Fruit fly (Drosophila melanogaster) whole organism, embryonic: ENCODE data around the gene cac.

Experiments used
- Atf-2 ChIP-seq: fragments of 200-800 bp; sonication (Bioruptor generic); optimal IDR thresholded peaks from 2 replicates; lab custom pipeline; 2016; ENCODE audit warnings: missing biosample characterization, missing genetic modification characterization
- Awh ChIP-seq: fragments of 200-800 bp; sonication (Bioruptor generic); IDR thresholded peaks from 2 replicates; pipeline ENCODE4, ENCODE4 v1.3.6; 2022; ENCODE audit warnings: missing biosample characterization, missing genetic modification characterization
- CG10209 ChIP-seq: fragments of 200-800 bp; sonication (Bioruptor generic); optimal IDR thresholded peaks from 3 replicates; lab custom pipeline; 2017; ENCODE audit warnings: missing biosample characterization, mild to moderate bottlenecking, missing genetic modification characterization, missing genetic modification reagents
- CG11093 ChIP-seq: fragments of 200-800 bp; sonication (Bioruptor generic); IDR thresholded peaks from 3 replicates; pipeline ENCODE4 v1.3.6; 2022; ENCODE audit warnings: missing biosample characterization, missing genetic modification characterization
- CG11695 ChIP-seq: fragments of 200-800 bp; sonication (Bioruptor generic); IDR thresholded peaks from 3 replicates; pipeline ENCODE4 v1.3.6; 2022; ENCODE audit warnings: missing biosample characterization, missing genetic modification characterization
- CG11723 ChIP-seq: fragments of 200-800 bp; sonication (Bioruptor generic); optimal IDR thresholded peaks from 2 replicates; lab custom pipeline; 2017; ENCODE audit warnings: missing biosample characterization, mild to moderate bottlenecking, missing genetic modification characterization
- CG12155 ChIP-seq: fragments of 200-800 bp; sonication (Bioruptor generic); optimal IDR thresholded peaks from 3 replicates; lab custom pipeline; 2016; ENCODE audit warnings: missing biosample characterization, missing genetic modification characterization
- CG13424 ChIP-seq: fragments of 200-800 bp; sonication (Bioruptor generic); optimal IDR thresholded peaks from 2 replicates; lab custom pipeline; 2019; ENCODE audit warnings: missing biosample characterization, mild to moderate bottlenecking, missing genetic modification characterization, moderate library complexity
- CG14441 ChIP-seq: fragments of 200-800 bp; sonication (Bioruptor generic); IDR thresholded peaks from 2 replicates; pipeline ENCODE4 v1.3.6; 2022; ENCODE audit warnings: missing biosample characterization, missing genetic modification characterization
- CG14710 ChIP-seq: fragments of 200-800 bp; sonication (Bioruptor generic); optimal IDR thresholded peaks from 3 replicates; lab custom pipeline; 2019; ENCODE audit warnings: missing biosample characterization, mild to moderate bottlenecking, missing genetic modification characterization, moderate library complexity
- CG1603 ChIP-seq: fragments of 200-800 bp; sonication (Bioruptor generic); optimal IDR thresholded peaks from 2 replicates; lab custom pipeline; 2019; ENCODE audit warnings: missing biosample characterization, mild to moderate bottlenecking, missing genetic modification characterization, moderate library complexity
- CG17328 ChIP-seq: fragments of 200-800 bp; sonication (Bioruptor generic); IDR thresholded peaks from 2 replicates; pipeline ENCODE4 v1.3.6; 2022; ENCODE audit warnings: missing biosample characterization, missing genetic modification characterization
- CG17359 ChIP-seq: fragments of 200-800 bp; sonication (Bioruptor generic); optimal IDR thresholded peaks from 3 replicates; lab custom pipeline; 2018; ENCODE audit warnings: missing biosample characterization, mild to moderate bottlenecking, missing genetic modification characterization, moderate library complexity
- CG17829 ChIP-seq: fragments of 200-800 bp; optimal IDR thresholded peaks from 2 replicates; lab custom pipeline; 2019; ENCODE audit warnings: missing biosample characterization, mild to moderate bottlenecking, missing genetic modification characterization, moderate library complexity
- CG18262 ChIP-seq: fragments of 200-800 bp; optimal IDR thresholded peaks from 3 replicates; lab custom pipeline; 2019; ENCODE audit warnings: missing biosample characterization, mild to moderate bottlenecking, missing genetic modification characterization, moderate library complexity
- CG6272 ChIP-seq: fragments of 200-800 bp; sonication (Bioruptor generic); IDR thresholded peaks from 2 replicates; pipeline ENCODE4 v1.3.6; 2022; ENCODE audit warnings: missing biosample characterization, missing genetic modification characterization
- CG6813 ChIP-seq: fragments of 200-800 bp; sonication (Bioruptor generic); optimal IDR thresholded peaks from 2 replicates; lab custom pipeline; 2017; ENCODE audit warnings: missing biosample characterization, missing genetic modification characterization, mild to moderate bottlenecking, moderate library complexity, missing genetic modification reagents
- CG8359 ChIP-seq: fragments of 200-800 bp; sonication (Bioruptor generic); optimal IDR thresholded peaks from 2 replicates; lab custom pipeline; 2017; ENCODE audit warnings: missing biosample characterization, mild to moderate bottlenecking, missing genetic modification characterization, borderline replicate concordance
- CG9437 ChIP-seq: fragments of 200-800 bp; sonication (Bioruptor generic); optimal IDR thresholded peaks from 2 replicates; lab custom pipeline; 2018; ENCODE audit warnings: missing biosample characterization, mild to moderate bottlenecking, missing genetic modification characterization
- Camta ChIP-seq: fragments of 200-800 bp; sonication (Bioruptor generic); optimal IDR thresholded peaks from 2 replicates; lab custom pipeline; 2016; ENCODE audit warnings: missing biosample characterization, missing genetic modification characterization
- Chrac-16 ChIP-seq: fragments of 200-800 bp; sonication (Bioruptor generic); optimal IDR thresholded peaks from 3 replicates; lab custom pipeline; 2016; ENCODE audit warnings: missing biosample characterization, missing genetic modification characterization
- D19B ChIP-seq: fragments of 200-800 bp; sonication (Bioruptor generic); optimal IDR thresholded peaks from 2 replicates; lab custom pipeline; 2017; ENCODE audit warnings: missing biosample characterization, mild to moderate bottlenecking, missing genetic modification characterization
- Dek ChIP-seq: fragments of 200-800 bp; sonication (Bioruptor generic); optimal IDR thresholded peaks from 3 replicates; lab custom pipeline; 2019; ENCODE audit warnings: missing biosample characterization, mild to moderate bottlenecking, missing genetic modification characterization, moderate library complexity
- Dip2 ChIP-seq: fragments of 200-800 bp; sonication (Bioruptor generic); IDR thresholded peaks from 2 replicates; pipeline ENCODE4 v1.3.6; 2022; ENCODE audit warnings: missing biosample characterization, missing genetic modification characterization
- Dp ChIP-seq: fragments of 200-800 bp; sonication (Bioruptor generic); optimal IDR thresholded peaks from 2 replicates; lab custom pipeline; 2018; ENCODE audit warnings: missing biosample characterization, mild to moderate bottlenecking, missing genetic modification characterization, moderate library complexity
- H2.0 ChIP-seq: fragments of 200-800 bp; sonication (Bioruptor generic); IDR thresholded peaks from 2 replicates; pipeline ENCODE4 v1.3.6; 2022; ENCODE audit warnings: missing biosample characterization, missing genetic modification characterization
- Hand ChIP-seq: fragments of 200-800 bp; sonication (Bioruptor generic); optimal IDR thresholded peaks from 2 replicates; lab custom pipeline; 2017; ENCODE audit warnings: mild to moderate bottlenecking, missing biosample characterization, missing genetic modification reagents, missing genetic modification characterization
- Ptx1 ChIP-seq: fragments of 200-800 bp; sonication (Bioruptor generic); IDR thresholded peaks from 2 replicates; pipeline ENCODE4 v1.3.6; 2022; ENCODE audit warnings: missing biosample characterization, missing genetic modification characterization
- Six4 ChIP-seq: fragments of 200-800 bp; sonication (Bioruptor generic); optimal IDR thresholded peaks from 2 replicates; lab custom pipeline; 2016; ENCODE audit warnings: missing biosample characterization, missing genetic modification characterization
- ap ChIP-seq: fragments of 200-800 bp; sonication (Bioruptor generic); IDR thresholded peaks from 2 replicates; pipeline ENCODE4 v1.3.6; 2022; ENCODE audit warnings: missing biosample characterization, missing genetic modification characterization
- ase ChIP-seq: fragments of 200-800 bp; sonication (Bioruptor generic); IDR thresholded peaks from 3 replicates; pipeline ENCODE4 v1.3.6; 2022; ENCODE audit warnings: missing biosample characterization, missing genetic modification characterization
- ash1 ChIP-seq: fragments of 200-800 bp; sonication (Bioruptor generic); optimal IDR thresholded peaks from 2 replicates; lab custom pipeline; 2018; ENCODE audit warnings: missing biosample characterization, mild to moderate bottlenecking, missing genetic modification characterization
- az2 ChIP-seq: fragments of 200-800 bp; sonication (Bioruptor generic); optimal IDR thresholded peaks from 3 replicates; lab custom pipeline; 2016; ENCODE audit warnings: missing biosample characterization, missing genetic modification characterization
- br ChIP-seq: fragments of >200 bp; optimal IDR thresholded peaks from 2 replicates; lab custom pipeline; 2017
- caup ChIP-seq: fragments of 200-800 bp; sonication (Bioruptor generic); optimal IDR thresholded peaks from 3 replicates; lab custom pipeline; 2017; ENCODE audit warnings: missing biosample characterization, mild to moderate bottlenecking, missing genetic modification characterization, moderate library complexity; ENCODE audit not compliant: severe bottlenecking
- croc ChIP-seq: fragments of 200-800 bp; sonication (Bioruptor generic); conservative IDR thresholded peaks from 3 replicates; pipeline ENCODE4 v1.3.6; 2022; ENCODE audit warnings: missing biosample characterization, missing genetic modification characterization
- fru ChIP-seq: fragments of >200 bp; optimal IDR thresholded peaks from 2 replicates; lab custom pipeline; 2017
- gem ChIP-seq: fragments of 200-800 bp; sonication (Bioruptor generic); optimal IDR thresholded peaks from 2 replicates; lab custom pipeline; 2019; ENCODE audit warnings: missing biosample characterization, mild to moderate bottlenecking, missing genetic modification characterization, moderate library complexity
- hbn ChIP-seq: fragments of 200-800 bp; sonication (Bioruptor generic); IDR thresholded peaks from 2 replicates; pipeline ENCODE4 v1.3.6; 2022; ENCODE audit warnings: missing biosample characterization, missing genetic modification characterization; ENCODE audit not compliant: partially characterized antibody
- lmd ChIP-seq: fragments of 200-800 bp; sonication (Bioruptor generic); IDR thresholded peaks from 2 replicates; pipeline ENCODE4 v1.3.6; 2022; ENCODE audit warnings: missing biosample characterization, missing genetic modification characterization
- lola ChIP-seq, 3 experiments: fragments of >200 bp in 2 of 3; fragments of 200-800 bp in 1 of 3; sonication (Bioruptor generic) in 1 of 3; optimal IDR thresholded peaks; 2 replicates each; lab custom pipeline; 2017 to 2019; ENCODE audit warnings: missing biosample characterization in 3 of 3, missing genetic modification characterization in 3 of 3, mild to moderate bottlenecking in 1 of 3, moderate library complexity in 1 of 3
- org-1 ChIP-seq: fragments of 200-800 bp; sonication (Bioruptor generic); optimal IDR thresholded peaks from 2 replicates; lab custom pipeline; 2017; ENCODE audit warnings: missing biosample characterization, missing genetic modification characterization
- otp ChIP-seq: fragments of 200-800 bp; sonication (Bioruptor generic); IDR thresholded peaks from 3 replicates; pipeline ENCODE4, ENCODE4 v1.3.6; 2022; ENCODE audit warnings: missing biosample characterization, missing genetic modification characterization
- row ChIP-seq: fragments of 200-800 bp; sonication (Bioruptor generic); IDR thresholded peaks from 3 replicates; pipeline ENCODE4 v1.3.6; 2022; ENCODE audit warnings: missing biosample characterization, missing genetic modification characterization
- sisA ChIP-seq: fragments of 200-800 bp; sonication (Bioruptor generic); IDR thresholded peaks from 2 replicates; pipeline ENCODE4 v1.3.6; 2022; ENCODE audit warnings: missing biosample characterization, missing genetic modification characterization
- tgo ChIP-seq: fragments of 200-800 bp; sonication (Bioruptor generic); IDR thresholded peaks from 3 replicates; pipeline ENCODE4 v1.3.6; 2022; ENCODE audit warnings: missing biosample characterization, missing genetic modification characterization
- unpg ChIP-seq: fragments of 200-800 bp; sonication (Bioruptor generic); optimal IDR thresholded peaks from 3 replicates; lab custom pipeline; 2018; ENCODE audit warnings: missing biosample characterization, mild to moderate bottlenecking, missing genetic modification characterization, moderate library complexity
- vvl ChIP-seq: fragments of 200-800 bp; sonication (Bioruptor generic); IDR thresholded peaks from 2 replicates; pipeline ENCODE4 v1.3.6; 2022; ENCODE audit warnings: missing biosample characterization, missing genetic modification characterization
- wek ChIP-seq: fragments of 200-800 bp; sonication (Bioruptor generic); optimal IDR thresholded peaks from 3 replicates; lab custom pipeline; 2018; ENCODE audit warnings: missing biosample characterization, mild to moderate bottlenecking, missing genetic modification characterization, moderate library complexity
- z ChIP-seq: fragments of 200-800 bp; sonication (Bioruptor generic); IDR thresholded peaks from 3 replicates; pipeline ENCODE4 v1.3.6; 2022; ENCODE audit warnings: missing biosample characterization, missing genetic modification characterization

The cac gene

DNA sequence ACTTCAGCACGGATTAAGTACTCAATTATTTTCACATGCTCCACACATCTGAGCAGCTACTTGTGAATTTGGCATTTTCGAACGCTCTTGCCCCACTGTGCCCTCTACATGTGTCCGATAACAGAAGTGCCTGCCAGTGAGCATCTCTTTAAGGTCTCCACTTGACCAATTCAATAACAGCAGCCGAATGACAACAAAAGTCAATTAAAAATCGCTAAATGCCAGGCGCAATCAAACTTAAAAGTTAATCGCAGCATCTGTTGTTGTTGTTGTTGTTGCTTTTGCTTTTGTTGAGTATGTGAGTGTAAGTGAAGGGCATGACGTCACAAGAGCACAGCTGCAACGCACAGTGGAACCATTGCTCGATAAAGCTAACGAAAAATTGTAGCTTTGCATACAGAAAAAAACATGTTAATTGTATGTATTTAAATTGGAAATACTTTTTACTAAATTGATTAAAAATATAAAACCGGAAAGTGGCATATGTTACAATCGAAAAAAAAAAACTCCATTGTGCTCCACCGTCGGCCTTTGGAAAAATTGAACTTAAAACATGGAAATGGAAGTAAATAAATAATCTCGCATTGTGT is 30.0 kb upstream of the cac start (continued):
- TF ChIP-seq otp (GFP tag; lab: Robert Waterston, UW) (no peak), row (GFP tag; lab: Robert Waterston, UW) (peak; percentile 69), D19B (GFP tag; lab: Kevin White, UChicago) (peak; percentile 9), hbn (peak; percentile 25; the same call in 1 of the 2 replicates), az2 (peak; percentile 8), vvl (GFP tag; lab: Robert Waterston, UW) (peak; percentile 69), tgo (GFP tag; lab: Robert Waterston, UW) (peak; percentile 20; the same call in 1 of the 3 replicates), Dek (no peak), org-1 (GFP tag; lab: Kevin White, UChicago) (no peak), CG12155 (GFP tag; lab: Kevin White, UChicago) (no peak), lmd (GFP tag; lab: Robert Waterston, UW) (0 out of 2 replicates have a peak, but pooled peaks have one; percentile 8), CG6813 (GFP tag; lab: Kevin White, UChicago) (peak; percentile 13), CG1603 (tag; lab: Kevin White, UChicago) (peak; percentile 10), lola (GFP tag; optimal IDR thresholded peaks at IDR 0.05; lab: Kevin White, UChicago) (no peak), CG17829 (tag; lab: Kevin White, UChicago) (peak; percentile 12), CG13424 (tag; lab: Kevin White, UChicago) (peak; percentile 28), gem (tag; lab: Kevin White, UChicago) (peak; percentile 56), z (GFP tag; lab: Robert Waterston, UW) (no peak), Camta (peak; percentile 41), CG9437 (GFP tag; lab: Kevin White, UChicago) (peak; percentile 4), ash1 (GFP tag; lab: Kevin White, UChicago) (no peak), CG11093 (GFP tag; lab: Robert Waterston, UW) (no peak), CG11695 (GFP tag; lab: Robert Waterston, UW) (0 out of 3 replicates have a peak, but pooled peaks have one; percentile 18), CG14710 (tag; lab: Kevin White, UChicago) (peak; percentile 15), CG11723 (no peak), ase (GFP tag; lab: Robert Waterston, UW) (peak; percentile 40; the same call in 1 of the 3 replicates), Chrac-16 (GFP tag; lab: Kevin White, UChicago) (peak; percentile 57), CG10209 (GFP tag; lab: Kevin White, UChicago) (peak; percentile 16), unpg (GFP tag; lab: Kevin White, UChicago) (peak; percentile 29), caup (GFP tag; lab: Kevin White, UChicago) (no peak), sisA (peak; percentile 34; the same call in 1 of the 2 replicates), wek (no peak), croc (no peak), br (lab: Kevin White, UChicago) (no peak), H2.0 (peak; percentile 30), fru (lab: Kevin White, UChicago) (no peak), Six4 (GFP tag; lab: Kevin White, UChicago) (no peak), Ptx1 (GFP tag; lab: Robert Waterston, UW) (peak; percentile 41; the same call in 1 of the 2 replicates), CG14441 (GFP tag; lab: Robert Waterston, UW) (peak; percentile 59), Dp (GFP tag; lab: Kevin White, UChicago) (no peak), CG8359 (GFP tag; lab: Kevin White, UChicago) (peak; percentile 67), ap (GFP tag; lab: Robert Waterston, UW) (peak; percentile 29; the same call in 1 of the 2 replicates), CG17359 (tag; lab: Kevin White, UChicago) (peak; percentile 23), Atf-2 (GFP tag; lab: Kevin White, UChicago) (peak; percentile 13), Hand (GFP tag; lab: Kevin White, UChicago) (no peak), Awh (GFP tag; lab: Robert Waterston, UW) (0 out of 2 replicates have a peak, but pooled peaks have one; percentile 36), Dip2 (GFP tag; lab: Robert Waterston, UW) (no peak), CG6272 (GFP tag; lab: Robert Waterston, UW) (no peak), CG17328 (GFP tag; lab: Robert Waterston, UW) (peak; percentile 56; the same call in 1 of the 2 replicates), CG18262 (tag; lab: Kevin White, UChicago) (peak; percentile 46)
